Worm (Caenorhabditis elegans): ENCODE data around the gene irld-19.

DNA sequence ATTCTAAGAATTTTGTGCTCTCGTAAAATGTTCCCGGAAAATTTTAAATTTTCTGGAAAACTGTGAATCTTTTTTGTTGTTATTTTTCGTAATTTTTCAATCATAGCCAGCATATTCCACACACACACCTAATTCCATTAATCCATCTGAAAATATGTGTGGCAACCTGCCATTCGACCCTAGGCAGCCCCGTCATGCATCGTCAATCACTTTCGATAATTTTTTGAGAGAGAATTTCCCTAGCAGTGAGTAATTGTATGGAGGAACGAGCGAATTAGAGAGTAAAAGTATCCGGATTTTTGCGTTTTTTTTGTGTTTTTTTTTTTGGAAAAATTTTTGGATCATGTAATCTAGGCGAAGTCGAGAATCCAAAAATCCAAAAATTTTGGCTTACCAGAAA is 49.1 kb upstream of the irld-19 start, which contains the start of gene BE10.4:
- no peak for TF ChIP-seq tra-1 (GFP tag; IDR thresholded peaks at IDR 0.05)
- no peak for TF ChIP-seq aly-2 (tag; optimal IDR thresholded peaks at IDR 0.05)
